Fruit fly (Drosophila melanogaster) whole organism, embryonic: ENCODE data around the gene CG13250.

Source experiments
- B-H1 ChIP-seq: fragments of 200-800 bp; sonication (Bioruptor generic); IDR thresholded peaks from 3 replicates; pipeline ENCODE4 v1.3.6; 2022; ENCODE audit warnings: missing biosample characterization, missing genetic modification characterization
- CG10147 ChIP-seq: fragments of 200-800 bp; sonication (Bioruptor generic); optimal IDR thresholded peaks from 2 replicates; lab custom pipeline; 2019; ENCODE audit warnings: missing biosample characterization, mild to moderate bottlenecking, missing genetic modification characterization, moderate library complexity
- CG10209 ChIP-seq: fragments of 200-800 bp; sonication (Bioruptor generic); optimal IDR thresholded peaks from 3 replicates; lab custom pipeline; 2017; ENCODE audit warnings: missing biosample characterization, mild to moderate bottlenecking, missing genetic modification characterization, missing genetic modification reagents
- CG11696 ChIP-seq: fragments of 200-800 bp; sonication (Bioruptor generic); IDR thresholded peaks from 2 replicates; pipeline ENCODE4 v1.3.6; 2022; ENCODE audit warnings: missing biosample characterization, missing genetic modification characterization
- CG12104 ChIP-seq: fragments of 200-800 bp; sonication (Bioruptor generic); optimal IDR thresholded peaks from 3 replicates; lab custom pipeline; 2016; ENCODE audit warnings: missing biosample characterization, missing genetic modification characterization
- CG12391 ChIP-seq: fragments of 200-800 bp; sonication (Bioruptor generic); optimal IDR thresholded peaks from 3 replicates; lab custom pipeline; 2018; ENCODE audit warnings: missing biosample characterization, mild to moderate bottlenecking, missing genetic modification characterization, moderate library complexity
- CG12659 ChIP-seq: fragments of 200-800 bp; sonication (Bioruptor generic); optimal IDR thresholded peaks from 3 replicates; lab custom pipeline; 2017; ENCODE audit warnings: mild to moderate bottlenecking, missing biosample characterization, missing genetic modification reagents, missing genetic modification characterization
- CG13287 ChIP-seq: fragments of 200-800 bp; sonication (Bioruptor generic); IDR thresholded peaks from 2 replicates; pipeline ENCODE4 v1.3.6; 2022; ENCODE audit warnings: missing biosample characterization, missing genetic modification characterization; ENCODE audit not compliant: partially characterized antibody
- CG13624 ChIP-seq: fragments of 200-800 bp; sonication (Bioruptor generic); optimal IDR thresholded peaks from 2 replicates; lab custom pipeline; 2016; ENCODE audit warnings: missing biosample characterization, missing genetic modification characterization
- CG13775 ChIP-seq: fragments of 200-800 bp; sonication (Bioruptor generic); optimal IDR thresholded peaks from 3 replicates; lab custom pipeline; 2017; ENCODE audit warnings: missing biosample characterization, mild to moderate bottlenecking, missing genetic modification characterization
- CG15073 ChIP-seq: fragments of 200-800 bp; sonication (Bioruptor generic); optimal IDR thresholded peaks from 2 replicates; lab custom pipeline; 2016; ENCODE audit warnings: missing biosample characterization, missing genetic modification characterization
- CG15269 ChIP-seq: fragments of 200-800 bp; sonication (Bioruptor generic); optimal IDR thresholded peaks from 2 replicates; lab custom pipeline; 2018; ENCODE audit warnings: missing biosample characterization, mild to moderate bottlenecking, missing genetic modification characterization, moderate library complexity
- CG17361 ChIP-seq: fragments of 200-800 bp; sonication (Bioruptor generic); IDR thresholded peaks from 3 replicates; pipeline ENCODE4 v1.3.6; 2022; ENCODE audit warnings: missing biosample characterization, missing genetic modification characterization
- CG18262 ChIP-seq: fragments of 200-800 bp; optimal IDR thresholded peaks from 3 replicates; lab custom pipeline; 2019; ENCODE audit warnings: missing biosample characterization, mild to moderate bottlenecking, missing genetic modification characterization, moderate library complexity
- CG2120 ChIP-seq: fragments of 200-800 bp; sonication (Bioruptor generic); optimal IDR thresholded peaks from 3 replicates; lab custom pipeline; 2016; ENCODE audit warnings: missing biosample characterization, missing genetic modification characterization
- CG32772 ChIP-seq: fragments of 200-800 bp; sonication (Bioruptor generic); IDR thresholded peaks from 2 replicates; pipeline ENCODE4 v1.3.6; 2022; ENCODE audit warnings: missing biosample characterization, missing genetic modification characterization
- CG3281 ChIP-seq: fragments of 200-800 bp; sonication (Bioruptor generic); optimal IDR thresholded peaks from 3 replicates; lab custom pipeline; 2017; ENCODE audit warnings: missing biosample characterization, mild to moderate bottlenecking, missing genetic modification characterization
- CG33213 ChIP-seq: fragments of 200-800 bp; sonication (Bioruptor generic); optimal IDR thresholded peaks from 3 replicates; lab custom pipeline; 2016; ENCODE audit warnings: missing biosample characterization, missing genetic modification characterization
- CG34422 ChIP-seq: fragments of 200-800 bp; sonication (Bioruptor generic); IDR thresholded peaks from 3 replicates; pipeline ENCODE4 v1.3.6; 2022; ENCODE audit warnings: missing biosample characterization, missing genetic modification characterization
- CG3995 ChIP-seq: fragments of 200-800 bp; sonication (Bioruptor generic); optimal IDR thresholded peaks from 3 replicates; lab custom pipeline; 2016; ENCODE audit warnings: missing biosample characterization, missing genetic modification characterization
- CG4617 ChIP-seq: fragments of 200-800 bp; sonication (Bioruptor generic); optimal IDR thresholded peaks from 3 replicates; lab custom pipeline; 2016; ENCODE audit warnings: missing biosample characterization, missing genetic modification characterization, borderline replicate concordance
- CG6854 ChIP-seq: fragments of 200-800 bp; sonication (Bioruptor generic); optimal IDR thresholded peaks from 3 replicates; lab custom pipeline; 2017; ENCODE audit warnings: missing biosample characterization, mild to moderate bottlenecking, missing genetic modification characterization
- CG7745 ChIP-seq: fragments of 200-800 bp; sonication (Bioruptor generic); optimal IDR thresholded peaks from 2 replicates; lab custom pipeline; 2018; ENCODE audit warnings: missing biosample characterization, mild to moderate bottlenecking, missing genetic modification characterization, moderate library complexity
- CG7786 ChIP-seq: fragments of 200-800 bp; sonication (Bioruptor generic); optimal IDR thresholded peaks from 2 replicates; lab custom pipeline; 2016; ENCODE audit warnings: missing biosample characterization, missing genetic modification characterization
- CG7839 ChIP-seq: fragments of 200-800 bp; sonication (Bioruptor generic); optimal IDR thresholded peaks from 3 replicates; lab custom pipeline; 2018; ENCODE audit warnings: missing biosample characterization, mild to moderate bottlenecking, missing genetic modification characterization, moderate library complexity
- CG8924 ChIP-seq: fragments of 200-800 bp; optimal IDR thresholded peaks from 3 replicates; lab custom pipeline; 2019; ENCODE audit warnings: missing biosample characterization, mild to moderate bottlenecking, missing genetic modification characterization, moderate library complexity
- CG9797 ChIP-seq: fragments of 200-800 bp; sonication (Bioruptor generic); optimal IDR thresholded peaks from 3 replicates; lab custom pipeline; 2018; ENCODE audit warnings: missing biosample characterization, mild to moderate bottlenecking, missing genetic modification characterization
- CoRest ChIP-seq: fragments of 200-800 bp; sonication (Bioruptor generic); optimal IDR thresholded peaks from 3 replicates; lab custom pipeline; 2018; ENCODE audit warnings: missing biosample characterization, mild to moderate bottlenecking, missing genetic modification characterization, moderate library complexity
- Dek ChIP-seq: fragments of 200-800 bp; sonication (Bioruptor generic); optimal IDR thresholded peaks from 3 replicates; lab custom pipeline; 2019; ENCODE audit warnings: missing biosample characterization, mild to moderate bottlenecking, missing genetic modification characterization, moderate library complexity
- Dip3 ChIP-seq: fragments of 200-800 bp; sonication (Bioruptor generic); optimal IDR thresholded peaks from 3 replicates; lab custom pipeline; 2016; ENCODE audit warnings: missing biosample characterization, missing genetic modification characterization
- Fer3 ChIP-seq: fragments of 200-800 bp; sonication (Bioruptor generic); optimal IDR thresholded peaks from 2 replicates; lab custom pipeline; 2018; ENCODE audit warnings: missing biosample characterization, mild to moderate bottlenecking, missing genetic modification characterization, moderate library complexity
- HLH3B ChIP-seq: fragments of 200-800 bp; sonication (Bioruptor generic); IDR thresholded peaks from 2 replicates; pipeline ENCODE4 v1.3.6; 2022; ENCODE audit warnings: missing biosample characterization, missing genetic modification characterization
- Hr51 ChIP-seq, 2 experiments: fragments of 200-800 bp; sonication (Bioruptor generic); optimal IDR thresholded peaks; 2 replicates in 1 of 2; 3 replicates in 1 of 2; lab custom pipeline; 2016 to 2018; ENCODE audit warnings: missing biosample characterization in 2 of 2, missing genetic modification characterization in 2 of 2, mild to moderate bottlenecking in 1 of 2, moderate library complexity in 1 of 2
- NC2α ChIP-seq: fragments of 200-800 bp; sonication (Bioruptor generic); optimal IDR thresholded peaks from 2 replicates; lab custom pipeline; 2016; ENCODE audit warnings: missing biosample characterization, missing genetic modification characterization
- Nf-YC ChIP-seq: fragments of 200-800 bp; optimal IDR thresholded peaks from 3 replicates; lab custom pipeline; 2019; ENCODE audit warnings: missing biosample characterization, mild to moderate bottlenecking, missing genetic modification characterization, moderate library complexity
- Pdp1 ChIP-seq, 2 experiments: fragments of 200-800 bp; sonication (Bioruptor generic); optimal IDR thresholded peaks; 3 replicates each; lab custom pipeline; 2016; ENCODE audit warnings: missing biosample characterization in 2 of 2, missing genetic modification characterization in 2 of 2, mild to moderate bottlenecking in 1 of 2, moderate library complexity in 1 of 2
- bbx ChIP-seq: fragments of 200-800 bp; sonication (Bioruptor generic); IDR thresholded peaks from 2 replicates; pipeline ENCODE4 v1.3.6; 2022; ENCODE audit warnings: missing biosample characterization, missing genetic modification characterization; ENCODE audit not compliant: partially characterized antibody
- bcd ChIP-seq: fragments of 200-800 bp; sonication (Bioruptor generic); optimal IDR thresholded peaks from 2 replicates; lab custom pipeline; 2017; ENCODE audit warnings: missing biosample characterization, mild to moderate bottlenecking, missing genetic modification characterization
- cas ChIP-seq: fragments of 200-800 bp; sonication (Bioruptor generic); IDR thresholded peaks from 2 replicates; pipeline ENCODE4 v1.3.6; 2022; ENCODE audit warnings: missing biosample characterization, missing genetic modification characterization
- gem ChIP-seq: fragments of 200-800 bp; sonication (Bioruptor generic); optimal IDR thresholded peaks from 2 replicates; lab custom pipeline; 2019; ENCODE audit warnings: missing biosample characterization, mild to moderate bottlenecking, missing genetic modification characterization, moderate library complexity
- grau ChIP-seq: fragments of 200-800 bp; optimal IDR thresholded peaks from 3 replicates; lab custom pipeline; 2019; ENCODE audit warnings: missing biosample characterization, mild to moderate bottlenecking, missing genetic modification characterization, moderate library complexity
- ind ChIP-seq: fragments of 200-800 bp; sonication (Bioruptor generic); optimal IDR thresholded peaks from 3 replicates; lab custom pipeline; 2016; ENCODE audit warnings: missing biosample characterization, missing genetic modification characterization
- phol ChIP-seq: fragments of 200-800 bp; sonication (Bioruptor generic); optimal IDR thresholded peaks from 3 replicates; lab custom pipeline; 2018; ENCODE audit warnings: missing biosample characterization, mild to moderate bottlenecking, missing genetic modification characterization, moderate library complexity
- slbo ChIP-seq: fragments of 200-800 bp; sonication (Bioruptor generic); IDR thresholded peaks from 2 replicates; pipeline ENCODE4 v1.3.6; 2022; ENCODE audit warnings: missing biosample characterization, missing genetic modification characterization
- tap ChIP-seq: fragments of 200-800 bp; optimal IDR thresholded peaks from 3 replicates; lab custom pipeline; 2019; ENCODE audit warnings: missing biosample characterization, mild to moderate bottlenecking, missing genetic modification characterization, moderate library complexity
- tio ChIP-seq: fragments of 200-800 bp; sonication (Bioruptor generic); optimal IDR thresholded peaks from 2 replicates; lab custom pipeline; 2017; ENCODE audit warnings: missing biosample characterization, missing genetic modification characterization, inconsistent platforms
- tx ChIP-seq: fragments of 200-800 bp; sonication (Bioruptor generic); optimal IDR thresholded peaks from 2 replicates; lab custom pipeline; 2016; ENCODE audit warnings: missing biosample characterization, missing genetic modification characterization
- vvl ChIP-seq: fragments of 200-800 bp; sonication (Bioruptor generic); IDR thresholded peaks from 2 replicates; pipeline ENCODE4 v1.3.6; 2022; ENCODE audit warnings: missing biosample characterization, missing genetic modification characterization

The CG13250 gene

dm6 chr3L:20494262-20494601, 39.3 kb upstream of the CG13250 start (continued):
- TF ChIP-seq Hr51 (GFP tag; optimal IDR thresholded peaks at IDR 0.05; lab: Kevin White, UChicago) (peak in 1 of 2 experiments; percentile 36), slbo (peak; percentile 56), CoRest (peak; percentile 62), CG11696 (GFP tag; lab: Robert Waterston, UW) (peak; percentile 63; the same call in 1 of the 2 replicates), Dek (peak; percentile 30), CG7745 (tag; lab: Kevin White, UChicago) (no peak), CG7839 (peak; percentile 52), CG3281 (GFP tag; lab: Kevin White, UChicago) (peak; percentile 62), CG2120 (GFP tag; lab: Kevin White, UChicago) (peak; percentile 36), CG10209 (GFP tag; lab: Kevin White, UChicago) (peak; percentile 35), B-H1 (GFP tag; lab: Robert Waterston, UW) (no peak), CG15269 (tag; lab: Kevin White, UChicago) (peak; percentile 43), gem (tag; lab: Kevin White, UChicago) (peak; percentile 65), tio (GFP tag; lab: Kevin White, UChicago) (peak; percentile 24), bcd (GFP tag; lab: Kevin White, UChicago) (peak; percentile 38), CG6854 (GFP tag; lab: Kevin White, UChicago) (no peak), Dip3 (GFP tag; lab: Kevin White, UChicago) (no peak), NC2α (GFP tag; lab: Kevin White, UChicago) (no peak), CG32772 (GFP tag; lab: Robert Waterston, UW) (no peak), grau (peak; percentile 54), CG12391 (tag; lab: Kevin White, UChicago) (peak; percentile 29), CG10147 (GFP tag; lab: Kevin White, UChicago) (peak; percentile 4), ind (GFP tag; lab: Kevin White, UChicago) (no peak), CG18262 (tag; lab: Kevin White, UChicago) (peak; percentile 48), CG13775 (GFP tag; lab: Kevin White, UChicago) (peak; percentile 8), CG7786 (peak; percentile 3), Fer3 (peak; percentile 24), Nf-YC (no peak)

DNA sequence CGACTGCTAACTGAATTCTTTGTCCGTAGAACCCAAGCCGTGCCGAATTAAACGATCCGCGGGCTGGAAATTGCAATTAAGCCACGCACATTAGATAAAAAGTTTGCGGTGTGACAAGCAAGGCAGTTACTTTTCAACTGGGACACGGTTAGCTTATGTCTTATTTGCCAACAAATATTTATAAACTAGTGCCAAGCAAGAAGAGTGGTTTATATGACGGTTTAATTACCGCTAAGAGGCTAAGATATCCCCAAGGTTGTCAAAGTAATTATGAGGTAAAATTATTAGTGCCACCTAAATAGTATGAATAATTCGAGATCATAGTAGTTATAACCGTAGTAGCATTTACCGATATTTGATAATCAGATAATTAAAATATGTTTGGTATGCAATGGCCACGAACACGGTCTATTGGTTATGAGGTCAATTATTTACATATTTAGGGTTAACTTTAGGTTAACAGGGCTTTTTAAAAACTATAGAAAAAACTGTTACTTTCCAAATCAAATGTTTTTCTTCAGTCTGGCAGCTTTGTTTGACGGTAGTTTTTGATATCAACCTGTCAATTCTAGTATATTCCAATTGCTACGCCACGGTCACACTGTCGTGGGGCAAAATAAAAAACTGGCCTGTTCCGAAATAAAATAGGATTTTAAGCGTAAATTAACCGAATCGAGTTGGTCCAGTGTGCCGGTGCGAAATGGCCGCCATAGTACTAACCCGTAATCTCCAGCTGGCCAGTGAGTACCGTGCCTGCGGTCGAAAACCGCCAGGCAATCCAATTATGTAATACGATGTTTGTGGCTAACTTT, 38.5 kb upstream of the CG13250 start, which contains the start of gene ZnT77C:
Gene ZnT77C (minus strand): TSS at position 142 of the 812 bp plus-strand sequence.
- peak; percentile 68 for TF ChIP-seq CG9797 (GFP tag; lab: Kevin White, UChicago)
- peak; percentile 27 for TF ChIP-seq phol (tag; lab: Kevin White, UChicago)
- TF ChIP-seq CG13624 (GFP tag; lab: Kevin White, UChicago) = no peak
- no peak for TF ChIP-seq tx (GFP tag; lab: Kevin White, UChicago)
- peak; percentile 72 for TF ChIP-seq CG33213 (GFP tag; lab: Kevin White, UChicago)
- TF ChIP-seq CG15073 (GFP tag; lab: Kevin White, UChicago) = no peak
- TF ChIP-seq Pdp1 (GFP tag; optimal IDR thresholded peaks at IDR 0.05; lab: Kevin White, UChicago) = peak in 1 of 2 experiments; percentile 97
- TF ChIP-seq CG3995 = peak; percentile 93
- TF ChIP-seq NC2α (GFP tag; lab: Kevin White, UChicago) = no peak
- 0 out of 3 replicates have a peak, but pooled peaks have one; percentile 31 for TF ChIP-seq CG17361 (GFP tag; lab: Robert Waterston, UW)
- TF ChIP-seq CG13287 (GFP tag; lab: Robert Waterston, UW) = peak; percentile 26; the same call in 1 of the 2 replicates
- no peak for TF ChIP-seq tap
- no peak for TF ChIP-seq vvl (GFP tag; lab: Robert Waterston, UW)
- peak; percentile 22 for TF ChIP-seq CG12659
- peak; percentile 68 for TF ChIP-seq CG4617 (GFP tag; lab: Kevin White, UChicago)
- TF ChIP-seq bbx (GFP tag; lab: Robert Waterston, UW) = 0 out of 2 replicates have a peak, but pooled peaks have one; percentile 6
- TF ChIP-seq CG11696 (GFP tag; lab: Robert Waterston, UW) = no peak
- no peak for TF ChIP-seq HLH3B
- 0 out of 3 replicates have a peak, but pooled peaks have one; percentile 14 for TF ChIP-seq CG34422 (GFP tag; lab: Robert Waterston, UW)
- no peak for TF ChIP-seq CG8924 (tag; lab: Kevin White, UChicago)
- TF ChIP-seq cas = no peak
- TF ChIP-seq CG12104 = no peak
